Fruit fly (Drosophila melanogaster) S2 (cell line): ENCODE data around the gene Adss.

ENCODE experiments used
- CG8478 ChIP-seq: fragments of >200 bp; optimal IDR thresholded peaks from 2 replicates; lab custom pipeline; 2018
- CTCF ChIP-seq, 2 experiments: fragments of >200 bp; optimal IDR thresholded peaks; 2 replicates each; lab custom pipeline; 2018

DNA sequence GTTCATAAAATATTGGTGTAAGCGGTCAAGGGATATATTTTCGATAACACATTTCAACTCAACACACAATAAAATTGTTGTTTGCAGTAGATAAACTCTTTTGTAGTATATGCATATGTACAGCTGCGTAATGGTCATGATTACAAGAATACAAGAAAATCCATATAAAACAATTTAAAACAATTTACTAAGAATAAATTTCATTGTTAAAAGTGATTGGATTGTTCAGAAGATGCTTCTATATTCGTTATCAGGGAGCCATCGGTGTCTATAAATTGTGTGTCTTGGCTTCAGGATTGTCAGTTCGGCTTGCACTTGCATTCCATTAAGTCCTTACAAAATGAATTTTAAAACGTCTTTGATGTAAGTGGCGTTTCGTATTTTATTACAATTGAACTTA is 43.3 kb upstream of the Adss start, which contains the start of gene TotB:
- TF ChIP-seq CTCF (optimal IDR thresholded peaks at IDR 0.05; lab: Kevin White, UChicago), result no peak
- no peak for TF ChIP-seq CG8478
